Worm (Caenorhabditis elegans): ENCODE data around the gene M28.8.

- TF ChIP-seq cog-1 (tag; optimal IDR thresholded peaks at IDR 0.05): no peak
- no peak for TF ChIP-seq flt-1 (GFP tag; IDR thresholded peaks at IDR 0.05)
- TF ChIP-seq med-1 (GFP tag; optimal IDR thresholded peaks at IDR 0.05; ENCODE audit: insufficient read depth): no peak
- TF ChIP-seq ztf-29 (GFP tag; IDR thresholded peaks at IDR 0.05): no peak
- no peak for TF ChIP-seq ztf-23 (GFP tag; IDR thresholded peaks at IDR 0.05)
- TF ChIP-seq klf-2 (GFP tag; conservative IDR thresholded peaks at IDR 0.05): no peak
These were observed 6.1 kb upstream of the M28.8 start, which contains the start of gene cutl-9 for ce11 chrII:10621965-10622364.
